Worm (Caenorhabditis elegans) whole organism, mixed stage, embryonic: ENCODE data around the gene ttc-7.

Source experiments
- nhr-76 ChIP-seq: sonication (generic microtip); optimal IDR thresholded peaks from 2 replicates; lab custom pipeline; 2017; ENCODE audit warnings: missing biosample characterization, missing genetic modification characterization
- snpc-4 ChIP-seq: fragments of 150-350 bp; optimal IDR thresholded peaks from 2 replicates; lab custom pipeline; 2014; ENCODE audit warnings: missing biosample characterization, missing genetic modification characterization
- tbx-8 ChIP-seq: fragments of 200-800 bp; sonication (Bioruptor generic); optimal IDR thresholded peaks from 2 replicates; lab custom pipeline; 2018; ENCODE audit warnings: mild to moderate bottlenecking, missing genetic modification characterization, moderate library complexity, missing compliant biosample characterization
- unc-62 ChIP-seq: fragments of 150-350 bp; optimal IDR thresholded peaks from 2 replicates; lab custom pipeline; 2014; ENCODE audit warnings: missing biosample characterization, missing genetic modification reagents, missing genetic modification characterization

ce11 chrIII:1824264-1824922, 35.8 kb upstream of the ttc-7 start, which contains the start of the genes pvf-1 and Y39A3CL.7:
- TF ChIP-seq tbx-8 (GFP tag; lab: Kevin White, UChicago) (peak; percentile 27), nhr-76 (tag; lab: Kevin White, UChicago) (no peak), snpc-4 (tag; lab: Kevin White, UChicago) (no peak), unc-62 (GFP tag; lab: Kevin White, UChicago) (no peak)
